Worm (Caenorhabditis elegans): Measurements from ENCODE around the gene fat-5.

The fat-5 gene

ce11 chrV:17749181-17749580, 24.4 kb downstream of the fat-5 start, which contains the start of gene R12G8.1:
R12G8.1 (minus strand) TSS chrV:17749243.
- TF ChIP-seq fkh-10 (GFP tag; optimal IDR thresholded peaks at IDR 0.05) (peak; percentile 88), ceh-32 (tag; optimal IDR thresholded peaks at IDR 0.05; ENCODE audit: poor library complexity) (peak; percentile 26), hlh-30 (tag; optimal IDR thresholded peaks at IDR 0.05; ENCODE audit: insufficient read depth) (no peak), ces-1 (GFP tag; optimal IDR thresholded peaks at IDR 0.05) (peak; percentile 86), rbr-2 (tag; optimal IDR thresholded peaks at IDR 0.05) (peak; percentile 17), pqm-1 (tag; optimal IDR thresholded peaks at IDR 0.05) (no peak), ctbp-1 (GFP tag; IDR thresholded peaks at IDR 0.05) (peak; percentile 70), T20F7.1 (GFP tag; optimal IDR thresholded peaks at IDR 0.05) (no peak), set-16 (GFP tag; IDR thresholded peaks at IDR 0.05) (peak; percentile 49)

DNA sequence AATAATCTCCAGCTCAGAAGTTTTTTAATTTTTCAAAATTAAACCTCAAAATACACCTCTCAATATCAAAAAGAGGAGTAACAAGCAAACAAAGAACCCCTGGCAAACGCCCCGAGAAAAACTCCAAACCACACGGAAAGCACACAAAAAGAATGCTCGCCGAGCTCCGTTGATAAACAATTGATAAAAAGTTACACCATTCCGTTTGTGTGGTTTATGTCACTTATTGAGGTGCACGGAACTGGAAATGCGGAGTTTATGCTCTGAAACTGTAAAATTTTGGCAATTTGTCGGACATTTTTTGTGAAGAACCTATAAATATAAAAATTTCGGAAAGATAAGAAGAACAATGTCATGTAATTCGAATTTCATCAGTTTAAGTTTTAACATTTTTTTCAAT, 27.5 kb downstream of the fat-5 start:
- TF ChIP-seq nhr-28 (tag; optimal IDR thresholded peaks at IDR 0.05) (peak; percentile 92), lsy-2 (tag; optimal IDR thresholded peaks at IDR 0.05) (no peak), ama-1 (optimal IDR thresholded peaks at IDR 0.05) (no peak), T26A8.4 (GFP tag; IDR thresholded peaks at IDR 0.05) (no peak), pha-4 (GFP tag; IDR thresholded peaks at IDR 0.05) (no peak), pha-4 (tag; optimal IDR thresholded peaks at IDR 0.05) (peak; percentile 62), dpl-1 (GFP tag; optimal IDR thresholded peaks at IDR 0.05) (no peak), attf-4 (tag; optimal IDR thresholded peaks at IDR 0.05) (no peak), F37D6.2 (tag; optimal IDR thresholded peaks at IDR 0.05) (no peak), skn-1 (tag; optimal IDR thresholded peaks at IDR 0.05) (no peak), ceh-20 (GFP tag; IDR thresholded peaks at IDR 0.05) (0 out of 2 replicates have a peak, but pooled peaks have one; percentile 36), zag-1 (tag; optimal IDR thresholded peaks at IDR 0.05) (no peak), dmd-8 (GFP tag; IDR thresholded peaks at IDR 0.05) (no peak), nhr-41 (GFP tag; IDR thresholded peaks at IDR 0.05) (no peak), lim-7 (GFP tag; IDR thresholded peaks at IDR 0.05) (no peak), unc-62 (GFP tag; optimal IDR thresholded peaks at IDR 0.05 in 1 of 2) (no peak), unc-62 (tag; optimal IDR thresholded peaks at IDR 0.05) (no peak), F10B5.3 (tag; optimal IDR thresholded peaks at IDR 0.05) (no peak), ZK337.2 (GFP tag; IDR thresholded peaks at IDR 0.05) (no peak), tag-97 (GFP tag; IDR thresholded peaks at IDR 0.05) (no peak), fkh-10 (GFP tag; optimal IDR thresholded peaks at IDR 0.05) (no peak), hif-1 (tag; optimal IDR thresholded peaks at IDR 0.05) (no peak), F49E8.2 (tag; optimal IDR thresholded peaks at IDR 0.05; ENCODE audit: borderline replicate concordance) (no peak), dve-1 (tag; optimal IDR thresholded peaks at IDR 0.05; ENCODE audit: insufficient read depth) (peak; percentile 69), daf-16 (GFP tag; optimal IDR thresholded peaks at IDR 0.05) (no peak), daf-16 (tag; optimal IDR thresholded peaks at IDR 0.05) (peak; percentile 74), nhr-11 (tag; optimal IDR thresholded peaks at IDR 0.05) (no peak), hlh-11 (tag; optimal IDR thresholded peaks at IDR 0.05) (peak; percentile 66), ZK546.5 (tag; optimal IDR thresholded peaks at IDR 0.05) (no peak), F26F4.8 (GFP tag; conservative IDR thresholded peaks at IDR 0.05) (no peak), D1046.2 (GFP tag; IDR thresholded peaks at IDR 0.05) (no peak), nhr-6 (tag; optimal IDR thresholded peaks at IDR 0.05) (no peak), mxl-3 (GFP tag; optimal IDR thresholded peaks at IDR 0.05) (no peak), snpc-1.2 (GFP tag; IDR thresholded peaks at IDR 0.05) (no peak), F44E2.7 (GFP tag; IDR thresholded peaks at IDR 0.05) (no peak), hlh-30 (tag; optimal IDR thresholded peaks at IDR 0.05; ENCODE audit: insufficient read depth) (no peak), spr-1 (tag; optimal IDR thresholded peaks at IDR 0.05) (no peak), lin-13 (GFP tag; optimal IDR thresholded peaks at IDR 0.05) (no peak), pqm-1 (tag; optimal IDR thresholded peaks at IDR 0.05) (peak; percentile 85), nhr-76 (tag; optimal IDR thresholded peaks at IDR 0.05) (no peak), nhr-77 (tag; optimal IDR thresholded peaks at IDR 0.05) (peak; percentile 41), sdz-12 (GFP tag; optimal IDR thresholded peaks at IDR 0.05) (no peak), Y48G9A.11 (GFP tag; IDR thresholded peaks at IDR 0.05) (no peak), nhr-102 (tag; optimal IDR thresholded peaks at IDR 0.05) (peak; percentile 37), lir-3 (tag; optimal IDR thresholded peaks at IDR 0.05) (no peak)

Measured in whole organism, L4 larva.